Worm (Caenorhabditis elegans): Measurements from ENCODE around the gene B0303.4.

B0303.4 gene

ce11 chrIII:8646021-8646420, 43.6 kb upstream of the B0303.4 start (continued):
- TF ChIP-seq nfyb-1 (GFP tag; IDR thresholded peaks at IDR 0.05) (no peak), athp-1 (tag; optimal IDR thresholded peaks at IDR 0.05) (peak; percentile 34), ceh-91 (GFP tag; IDR thresholded peaks at IDR 0.05) (no peak), mcd-1 (GFP tag; IDR thresholded peaks at IDR 0.05) (no peak), hlh-26 (GFP tag; conservative IDR thresholded peaks at IDR 0.05) (no peak), bed-1 (GFP tag; IDR thresholded peaks at IDR 0.05) (no peak), attf-6 (GFP tag; IDR thresholded peaks at IDR 0.05) (no peak), F10E7.11 (tag; optimal IDR thresholded peaks at IDR 0.05) (no peak), rpc-1 (optimal IDR thresholded peaks at IDR 0.05) (peak; percentile 78), rpc-1 (tag; optimal IDR thresholded peaks at IDR 0.05) (peak; percentile 88), unc-130 (GFP tag; optimal IDR thresholded peaks at IDR 0.05) (no peak), lin-35 (GFP tag; optimal IDR thresholded peaks at IDR 0.05) (peak in 1 of 3 experiments; percentile 12), T07F8.4 (tag; optimal IDR thresholded peaks at IDR 0.05) (peak; percentile 25), hrde-1 (tag; optimal IDR thresholded peaks at IDR 0.05; ENCODE audit: borderline replicate concordance) (no peak), bed-2 (GFP tag; IDR thresholded peaks at IDR 0.05) (no peak), efl-1 (GFP tag; optimal IDR thresholded peaks at IDR 0.05) (no peak), C06A6.2 (GFP tag; conservative IDR thresholded peaks at IDR 0.05) (no peak), F22D6.2 (tag; optimal IDR thresholded peaks at IDR 0.05) (no peak), chd-7 (tag; optimal IDR thresholded peaks at IDR 0.05) (no peak), hmg-20 (GFP tag; IDR thresholded peaks at IDR 0.05) (no peak), madf-6 (GFP tag; IDR thresholded peaks at IDR 0.05) (no peak; the same call in 1 of the 2 replicates), hlh-12 (tag; optimal IDR thresholded peaks at IDR 0.05) (no peak), Y95B8A.8 (GFP tag; IDR thresholded peaks at IDR 0.05) (no peak), nhr-179 (tag; optimal IDR thresholded peaks at IDR 0.05) (no peak), unc-62 (GFP tag; optimal IDR thresholded peaks at IDR 0.05) (no peak), lir-1 (GFP tag; conservative IDR thresholded peaks at IDR 0.05) (no peak), D2030.7 (GFP tag; IDR thresholded peaks at IDR 0.05) (peak; percentile 41; the same call in 1 of the 2 replicates), hsf-1 (GFP tag; IDR thresholded peaks at IDR 0.05) (0 out of 2 replicates have a peak, but pooled peaks have one; percentile 36), lsy-27 (tag; optimal IDR thresholded peaks at IDR 0.05; ENCODE audit: borderline replicate concordance, insufficient read depth) (no peak), K12H6.12 (tag; optimal IDR thresholded peaks at IDR 0.05) (no peak), lin-40 (tag; optimal IDR thresholded peaks at IDR 0.05) (no peak), nhr-120 (GFP tag; IDR thresholded peaks at IDR 0.05) (no peak), nhr-90 (tag; optimal IDR thresholded peaks at IDR 0.05) (peak; percentile 79), aptf-3 (GFP tag; IDR thresholded peaks at IDR 0.05) (no peak), ztf-26 (tag; optimal IDR thresholded peaks at IDR 0.05) (no peak), ets-4 (GFP tag; optimal IDR thresholded peaks at IDR 0.05) (no peak), ztf-28 (GFP tag; IDR thresholded peaks at IDR 0.05) (0 out of 2 replicates have a peak, but pooled peaks have one; percentile 8), egl-44 (GFP tag; IDR thresholded peaks at IDR 0.05) (no peak), madf-10 (tag; optimal IDR thresholded peaks at IDR 0.05) (peak; percentile 33), F55B11.4 (tag; optimal IDR thresholded peaks at IDR 0.05; ENCODE audit: borderline replicate concordance, insufficient read depth) (no peak), ceh-40 (GFP tag; IDR thresholded peaks at IDR 0.05) (no peak), F57C9.4 (tag; optimal IDR thresholded peaks at IDR 0.05) (no peak), him-1 (tag; optimal IDR thresholded peaks at IDR 0.05) (peak; percentile 90), Y79H2A.3 (GFP tag; conservative IDR thresholded peaks at IDR 0.05) (no peak), snpc-1.1 (tag; optimal IDR thresholded peaks at IDR 0.05; ENCODE audit: insufficient read depth) (peak; percentile 8), ztf-3 (GFP tag; optimal IDR thresholded peaks at IDR 0.05) (no peak), B0336.3 (GFP tag; IDR thresholded peaks at IDR 0.05) (no peak), fkh-3 (tag; optimal IDR thresholded peaks at IDR 0.05) (no peak), nhr-27 (tag; optimal IDR thresholded peaks at IDR 0.05) (no peak), madf-3 (GFP tag; IDR thresholded peaks at IDR 0.05) (no peak)
